Fruit fly (Drosophila melanogaster) Kc167 (cell line): ENCODE measurements around the gene CG18268.

Experiments used
- Sin3A ChIP-seq: fragments of >200 bp; optimal IDR thresholded peaks from 2 replicates; lab custom pipeline; 2018; ENCODE audit warnings: missing external identifiers
- h ChIP-seq: fragments of >200 bp; optimal IDR thresholded peaks from 3 replicates; lab custom pipeline; 2018; ENCODE audit warnings: missing external identifiers
- insv ChIP-seq: fragments of >200 bp; optimal IDR thresholded peaks from 3 replicates; lab custom pipeline; 2018; ENCODE audit warnings: missing external identifiers
- ttk ChIP-seq: sonication (Bioruptor generic); optimal IDR thresholded peaks from 2 replicates; lab custom pipeline; 2017; ENCODE audit warnings: missing external identifiers

- TF ChIP-seq ttk (lab: Kevin White, UChicago) (no peak), insv (lab: Kevin White, UChicago) (no peak), Sin3A (lab: Kevin White, UChicago) (no peak), h (lab: Kevin White, UChicago) (no peak)
Measured at dm6 chr3R:7771656-7772055, 32.6 kb downstream of the CG18268 start, which contains the start of gene CG11286.
